Worm (Caenorhabditis elegans): ENCODE data around the gene C34F6.7.
A peak's percentile ranks its signal among the peaks of the same experiment; 100 is the strongest.

Gene C34F6.7

ce11 chrX:11257071-11257470 is 41.8 kb upstream of the C34F6.7 start, which contains the start of gene C03A3.1:
Gene C03A3.1 (plus strand): TSS chrX:11257361.
- TF ChIP-seq nhr-25 (tag; optimal IDR thresholded peaks at IDR 0.05) (no peak), Y55F3AM.14 (GFP tag; optimal IDR thresholded peaks at IDR 0.05) (no peak), zag-1 (tag; optimal IDR thresholded peaks at IDR 0.05) (peak; percentile 23), F13H6.1 (tag; optimal IDR thresholded peaks at IDR 0.05) (peak; percentile 33), snpc-4 (tag; optimal IDR thresholded peaks at IDR 0.05) (no peak), mab-5 (tag; optimal IDR thresholded peaks at IDR 0.05) (no peak), lsy-2 (tag; optimal IDR thresholded peaks at IDR 0.05) (no peak), R02D3.7 (tag; optimal IDR thresholded peaks at IDR 0.05) (no peak), lin-11 (tag; optimal IDR thresholded peaks at IDR 0.05) (peak; percentile 60), C34F6.9 (tag; optimal IDR thresholded peaks at IDR 0.05) (peak; percentile 26), nhr-129 (tag; optimal IDR thresholded peaks at IDR 0.05) (peak; percentile 16), nhr-12 (tag; optimal IDR thresholded peaks at IDR 0.05) (no peak), nhr-11 (tag; optimal IDR thresholded peaks at IDR 0.05) (no peak), unc-55 (GFP tag; optimal IDR thresholded peaks at IDR 0.05) (peak; percentile 42), unc-62 (GFP tag; optimal IDR thresholded peaks at IDR 0.05) (no peak)

ce11 chrX:11252429-11252828 is 37.2 kb upstream of the C34F6.7 start:
- TF ChIP-seq zag-1 (tag; optimal IDR thresholded peaks at IDR 0.05) (no peak), C34F6.9 (tag; optimal IDR thresholded peaks at IDR 0.05) (peak; percentile 50), sma-3 (GFP tag; optimal IDR thresholded peaks at IDR 0.05) (peak; percentile 44), elt-1 (tag; optimal IDR thresholded peaks at IDR 0.05) (no peak), blmp-1 (tag; optimal IDR thresholded peaks at IDR 0.05; ENCODE audit: insufficient read depth) (no peak), lsy-2 (tag; optimal IDR thresholded peaks at IDR 0.05) (peak; percentile 0 to 37), nhr-129 (tag; optimal IDR thresholded peaks at IDR 0.05) (peak; percentile 47), gmeb-1 (tag; optimal IDR thresholded peaks at IDR 0.05) (peak; percentile 45), lin-13 (GFP tag; optimal IDR thresholded peaks at IDR 0.05) (peak; percentile 45), unc-55 (GFP tag; optimal IDR thresholded peaks at IDR 0.05) (peak; percentile 46), ztf-4 (tag; optimal IDR thresholded peaks at IDR 0.05) (no peak), fos-1 (tag; optimal IDR thresholded peaks at IDR 0.05) (peak; percentile 21), sem-4 (tag; optimal IDR thresholded peaks at IDR 0.05) (no peak), ZK546.5 (tag; optimal IDR thresholded peaks at IDR 0.05) (no peak), sma-9 (GFP tag; optimal IDR thresholded peaks at IDR 0.05) (peak; percentile 56), sma-9 (tag; optimal IDR thresholded peaks at IDR 0.05) (no peak), ztf-11 (tag; optimal IDR thresholded peaks at IDR 0.05) (no peak), egl-27 (tag; optimal IDR thresholded peaks at IDR 0.05) (no peak), crh-2 (tag; optimal IDR thresholded peaks at IDR 0.05) (peak; percentile 47), F13H6.1 (tag; optimal IDR thresholded peaks at IDR 0.05) (peak; percentile 58), nhr-21 (tag; optimal IDR thresholded peaks at IDR 0.05) (peak; percentile 62), ceh-82 (tag; optimal IDR thresholded peaks at IDR 0.05) (no peak), nhr-6 (tag; optimal IDR thresholded peaks at IDR 0.05) (no peak), Y55F3AM.14 (GFP tag; optimal IDR thresholded peaks at IDR 0.05) (no peak)

- TF ChIP-seq fos-1 (tag; optimal IDR thresholded peaks at IDR 0.05), result peak; percentile 88
- TF ChIP-seq peb-1 (tag; optimal IDR thresholded peaks at IDR 0.05), result no peak
- no peak for TF ChIP-seq Y55F3AM.14 (GFP tag; optimal IDR thresholded peaks at IDR 0.05)
- TF ChIP-seq nhr-23 (tag; optimal IDR thresholded peaks at IDR 0.05), result no peak
- no peak for TF ChIP-seq aly-2 (tag; optimal IDR thresholded peaks at IDR 0.05)
- TF ChIP-seq sma-3 (GFP tag; optimal IDR thresholded peaks at IDR 0.05), result no peak
- no peak for TF ChIP-seq nhr-11 (tag; optimal IDR thresholded peaks at IDR 0.05)
Observed at ce11 chrX:11251928-11252327, 36.7 kb upstream of the C34F6.7 start.

- peak; percentile 62 for TF ChIP-seq fos-1 (tag; optimal IDR thresholded peaks at IDR 0.05)
- no peak for TF ChIP-seq skn-1 (tag; optimal IDR thresholded peaks at IDR 0.05)
Observed at ce11 chrX:11250983-11251382, 35.7 kb upstream of the C34F6.7 start.

- no peak for TF ChIP-seq lsy-2 (tag; optimal IDR thresholded peaks at IDR 0.05)
- TF ChIP-seq Y55F3AM.14 (GFP tag; optimal IDR thresholded peaks at IDR 0.05), result no peak
- no peak for TF ChIP-seq fos-1 (tag; optimal IDR thresholded peaks at IDR 0.05)
- TF ChIP-seq lin-39 (tag; optimal IDR thresholded peaks at IDR 0.05), result no peak
- no peak for TF ChIP-seq nhr-10 (tag; optimal IDR thresholded peaks at IDR 0.05)
- no peak for TF ChIP-seq ztf-4 (tag; optimal IDR thresholded peaks at IDR 0.05)
- TF ChIP-seq unc-39 (tag; optimal IDR thresholded peaks at IDR 0.05), result no peak
- no peak for TF ChIP-seq lin-13 (GFP tag; optimal IDR thresholded peaks at IDR 0.05)
Observed at ce11 chrX:11249392-11249791, 34.1 kb upstream of the C34F6.7 start.

All from whole organism, L2 larva.